Worm (Caenorhabditis elegans) whole organism, L1 larva: Measurements from ENCODE around the gene K09D9.14.
A peak's percentile ranks its signal among the peaks of the same experiment; 100 is the strongest.

Experiments
- C04F5.9 ChIP-seq: sonication (generic microtip); optimal IDR thresholded peaks from 2 replicates; lab custom pipeline; 2016; ENCODE audit warnings: missing genetic modification characterization, missing compliant biosample characterization
- C16A3.4 ChIP-seq: fragments of 150-350 bp; optimal IDR thresholded peaks from 2 replicates; lab custom pipeline; 2014; ENCODE audit warnings: missing biosample characterization, missing genetic modification characterization
- C34B4.2 ChIP-seq: sonication (generic microtip); optimal IDR thresholded peaks from 2 replicates; lab custom pipeline; 2017; ENCODE audit warnings: mild to moderate bottlenecking, missing genetic modification characterization, missing compliant biosample characterization
- Y116A8C.19 ChIP-seq: sonication (generic microtip); optimal IDR thresholded peaks from 2 replicates; lab custom pipeline; 2016; ENCODE audit warnings: missing compliant biosample characterization, missing genetic modification characterization, borderline replicate concordance
- aha-1 ChIP-seq: fragments of 150-350 bp; optimal IDR thresholded peaks from 2 replicates; lab custom pipeline; 2014; ENCODE audit warnings: missing biosample characterization, missing genetic modification characterization
- alr-1 ChIP-seq: fragments of 200-800 bp; sonication (Bioruptor generic); optimal IDR thresholded peaks from 2 replicates; lab custom pipeline; 2018; ENCODE audit warnings: borderline replicate concordance, mild to moderate bottlenecking, missing genetic modification characterization, missing compliant biosample characterization
- ama-1 ChIP-seq: fragments of 150-350 bp; optimal IDR thresholded peaks from 2 replicates; lab custom pipeline; 2014
- ceh-88 ChIP-seq: fragments of 200-800 bp; sonication (Bioruptor generic); IDR thresholded peaks from 2 replicates; pipeline ENCODE4 v1.3.6; 2022; ENCODE audit warnings: missing genetic modification characterization, missing compliant biosample characterization
- ceh-90 ChIP-seq: sonication (generic microtip); optimal IDR thresholded peaks from 2 replicates; lab custom pipeline; 2016; ENCODE audit warnings: missing genetic modification characterization, missing compliant biosample characterization
- ces-1 ChIP-seq: fragments of 150-350 bp; optimal IDR thresholded peaks from 2 replicates; lab custom pipeline; 2014; ENCODE audit warnings: missing biosample characterization, missing genetic modification reagents, missing genetic modification characterization
- dsc-1 ChIP-seq: sonication (generic microtip); optimal IDR thresholded peaks from 2 replicates; lab custom pipeline; 2016; ENCODE audit warnings: mild to moderate bottlenecking, missing genetic modification characterization, missing compliant biosample characterization
- efl-1 ChIP-seq, 4 experiments: fragments of 150-350 bp; optimal IDR thresholded peaks in 3 of 4; peaks in 1 of 4; 1 replicate in 1 of 4; 2 replicates in 3 of 4; lab custom pipeline; 2014; ENCODE audit warnings: missing biosample characterization in 2 of 4, missing genetic modification characterization in 2 of 4, missing genetic modification reagents in 2 of 4
- efl-3 ChIP-seq: fragments of 200-800 bp; sonication (Bioruptor generic); optimal IDR thresholded peaks from 2 replicates; lab custom pipeline; 2018; ENCODE audit warnings: mild to moderate bottlenecking, missing genetic modification characterization, missing compliant biosample characterization
- egl-13 ChIP-seq: sonication (generic microtip); optimal IDR thresholded peaks from 2 replicates; lab custom pipeline; 2016; ENCODE audit warnings: missing genotype, missing genetic modification reagents, missing genetic modification characterization, missing compliant biosample characterization
- elt-2 ChIP-seq: sonication (generic microtip); optimal IDR thresholded peaks from 2 replicates; lab custom pipeline; 2016; ENCODE audit warnings: missing genetic modification characterization, mild to moderate bottlenecking, inconsistent platforms, missing compliant biosample characterization, missing genetic modification reagents
- grh-1 ChIP-seq: fragments of 200-800 bp; sonication (Bioruptor generic); IDR thresholded peaks from 2 replicates; pipeline ENCODE4 v1.3.6; 2022; ENCODE audit warnings: missing genetic modification reagents, missing genetic modification characterization, missing compliant biosample characterization
- hlh-17 ChIP-seq: fragments of 200-800 bp; sonication (Bioruptor generic); optimal IDR thresholded peaks from 2 replicates; lab custom pipeline; 2018; ENCODE audit warnings: missing genetic modification characterization, mild to moderate bottlenecking, missing compliant biosample characterization, moderate library complexity, borderline replicate concordance
- irx-1 ChIP-seq: sonication (generic microtip); optimal IDR thresholded peaks from 2 replicates; lab custom pipeline; 2016; ENCODE audit warnings: missing genetic modification characterization, missing compliant biosample characterization
- isw-1 ChIP-seq: fragments of 200-800 bp; sonication (Bioruptor generic); IDR thresholded peaks from 2 replicates; pipeline ENCODE4 v1.3.6; 2022; ENCODE audit warnings: missing genetic modification characterization, missing compliant biosample characterization
- jun-1 ChIP-seq: fragments of 150-350 bp; optimal IDR thresholded peaks from 2 replicates; lab custom pipeline; 2014; ENCODE audit warnings: missing biosample characterization, missing genetic modification reagents, missing genetic modification characterization
- lin-14 ChIP-seq: fragments of 200-800 bp; sonication (Bioruptor generic); optimal IDR thresholded peaks from 2 replicates; lab custom pipeline; 2018; ENCODE audit warnings: mild to moderate bottlenecking, missing genetic modification characterization, moderate library complexity, missing compliant biosample characterization
- lin-15B ChIP-seq: fragments of 150-350 bp; sonication (generic microtip); optimal IDR thresholded peaks from 3 replicates; lab custom pipeline; 2014; ENCODE audit warnings: missing biosample characterization, missing genetic modification characterization
- lin-35 ChIP-seq, 2 experiments: fragments of 150-350 bp; optimal IDR thresholded peaks; 2 replicates each; lab custom pipeline; 2014; ENCODE audit warnings: missing biosample characterization in 2 of 2, missing genetic modification characterization in 2 of 2, missing genetic modification reagents in 2 of 2
- lir-3 ChIP-seq: sonication (generic microtip); optimal IDR thresholded peaks from 2 replicates; lab custom pipeline; 2016; ENCODE audit warnings: mild to moderate bottlenecking, missing genetic modification characterization, moderate library complexity, missing compliant biosample characterization; ENCODE audit not compliant: poor library complexity
- lsy-2 ChIP-seq, 2 experiments: fragments of 150-350 bp; optimal IDR thresholded peaks; 2 replicates each; lab custom pipeline; 2014; ENCODE audit warnings: missing biosample characterization in 2 of 2, missing genetic modification characterization in 2 of 2
- mdl-1 ChIP-seq, 2 experiments: fragments of 150-350 bp; optimal IDR thresholded peaks; 2 replicates each; lab custom pipeline; 2014 to 2017; ENCODE audit warnings: missing biosample characterization in 2 of 2, missing genetic modification characterization in 2 of 2, inconsistent platforms in 1 of 2
- mep-1 ChIP-seq: fragments of 150-350 bp; optimal IDR thresholded peaks from 2 replicates; lab custom pipeline; 2014; ENCODE audit warnings: missing biosample characterization, missing genetic modification characterization
- nhr-11 ChIP-seq: fragments of 150-350 bp; optimal IDR thresholded peaks from 2 replicates; lab custom pipeline; 2014; ENCODE audit warnings: missing biosample characterization, missing genetic modification characterization
- nhr-12 ChIP-seq: sonication (generic microtip); optimal IDR thresholded peaks from 2 replicates; lab custom pipeline; 2017; ENCODE audit warnings: missing biosample characterization, missing genetic modification characterization
- nhr-20 ChIP-seq: sonication (generic microtip); optimal IDR thresholded peaks from 2 replicates; lab custom pipeline; 2016; ENCODE audit warnings: mild to moderate bottlenecking, missing genetic modification characterization, missing compliant biosample characterization
- nhr-28 ChIP-seq: fragments of 150-350 bp; optimal IDR thresholded peaks from 2 replicates; lab custom pipeline; 2014; ENCODE audit warnings: missing biosample characterization, missing genetic modification characterization
- nhr-71 ChIP-seq: sonication (generic microtip); optimal IDR thresholded peaks from 2 replicates; lab custom pipeline; 2016; ENCODE audit warnings: mild to moderate bottlenecking, missing genetic modification characterization, moderate library complexity, missing compliant biosample characterization
- nhr-77 ChIP-seq: fragments of 150-350 bp; optimal IDR thresholded peaks from 2 replicates; lab custom pipeline; 2014; ENCODE audit warnings: missing biosample characterization, missing genetic modification characterization
- rnt-1 ChIP-seq: sonication (generic microtip); optimal IDR thresholded peaks from 2 replicates; lab custom pipeline; 2016; ENCODE audit warnings: mild to moderate bottlenecking, missing genetic modification characterization, moderate library complexity, missing compliant biosample characterization
- snpc-4 ChIP-seq: fragments of 150-350 bp; optimal IDR thresholded peaks from 2 replicates; lab custom pipeline; 2014; ENCODE audit warnings: missing biosample characterization, missing genetic modification characterization
- snu-23 ChIP-seq: sonication (generic microtip); optimal IDR thresholded peaks from 2 replicates; lab custom pipeline; 2016; ENCODE audit warnings: missing genetic modification characterization, missing compliant biosample characterization
- sox-4 ChIP-seq: sonication (generic microtip); optimal IDR thresholded peaks from 2 replicates; lab custom pipeline; 2016; ENCODE audit warnings: missing genetic modification characterization, missing compliant biosample characterization
- sptf-1 ChIP-seq: fragments of 150-350 bp; optimal IDR thresholded peaks from 2 replicates; lab custom pipeline; 2014; ENCODE audit warnings: missing biosample characterization, missing genetic modification characterization
- sup-37 ChIP-seq: fragments of 200-800 bp; sonication (Bioruptor generic); optimal IDR thresholded peaks from 2 replicates; lab custom pipeline; 2018; ENCODE audit warnings: mild to moderate bottlenecking, missing genetic modification characterization, missing compliant biosample characterization
- unc-130 ChIP-seq: fragments of 150-350 bp; optimal IDR thresholded peaks from 2 replicates; lab custom pipeline; 2017; ENCODE audit warnings: missing biosample characterization, missing genetic modification characterization, inconsistent platforms
- vab-15 ChIP-seq: sonication (generic microtip); optimal IDR thresholded peaks from 2 replicates; lab custom pipeline; 2017; ENCODE audit warnings: missing genotype, mild to moderate bottlenecking, missing genetic modification characterization, missing compliant biosample characterization
- xbp-1 ChIP-seq: sonication (generic microtip); optimal IDR thresholded peaks from 2 replicates; lab custom pipeline; 2016; ENCODE audit warnings: missing genetic modification characterization, missing compliant biosample characterization
- zag-1 ChIP-seq: fragments of 150-350 bp; optimal IDR thresholded peaks from 2 replicates; lab custom pipeline; 2014; ENCODE audit warnings: missing biosample characterization, missing genetic modification characterization
- zip-4 ChIP-seq: fragments of 200-800 bp; sonication (Bioruptor generic); optimal IDR thresholded peaks from 2 replicates; lab custom pipeline; 2018; ENCODE audit warnings: mild to moderate bottlenecking, missing genetic modification characterization, moderate library complexity, missing compliant biosample characterization

K09D9.14 gene

DNA sequence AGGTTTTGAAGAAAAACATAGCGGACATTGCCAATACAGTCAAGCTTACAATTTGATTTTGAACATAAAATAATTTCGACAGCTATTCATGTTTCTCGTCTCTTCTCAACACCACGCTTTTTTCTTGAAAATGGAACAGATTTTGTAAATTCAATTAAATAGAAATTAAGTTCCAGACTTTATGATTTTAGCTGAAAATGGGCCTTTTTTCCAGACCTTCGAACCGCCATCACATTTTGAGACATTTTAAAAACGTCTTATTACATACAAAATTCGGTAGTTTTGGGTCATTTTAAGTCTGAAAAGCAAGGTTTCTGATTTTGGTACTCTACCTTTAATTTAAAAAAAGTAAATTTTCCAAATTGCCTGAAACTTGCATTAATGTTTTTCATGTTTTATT lies 16.4 kb upstream of the K09D9.14 start, which contains the start of gene C49G7.12:
C49G7.12 (plus strand) TSS at position 301 of the 400 bp plus-strand sequence.
- TF ChIP-seq efl-3 (GFP tag; lab: Kevin White, UChicago): no peak
- no peak for TF ChIP-seq efl-1 (optimal IDR thresholded peaks at IDR 0.05; lab: Kevin White, UChicago)
- peak in 1 of 2 experiments; percentile 56 for TF ChIP-seq efl-1 (GFP tag; optimal IDR thresholded peaks at IDR 0.05 in 1 of 2; lab: Kevin White, UChicago)

ce11 chrV:4035811-4036210 lies 14.1 kb upstream of the K09D9.14 start, which contains the start of gene C49G7.13:
C49G7.13 (plus strand) TSS chrV:4036111.
- TF ChIP-seq lin-14 (GFP tag; lab: Kevin White, UChicago): no peak
- TF ChIP-seq zag-1 (tag; lab: Kevin White, UChicago): no peak
- TF ChIP-seq C34B4.2 (tag; lab: Kevin White, UChicago): no peak
- TF ChIP-seq lsy-2 (tag; optimal IDR thresholded peaks at IDR 0.05; lab: Kevin White, UChicago): no peak
- no peak for TF ChIP-seq nhr-28 (tag; lab: Kevin White, UChicago)
- TF ChIP-seq nhr-77 (tag; lab: Kevin White, UChicago): no peak
- no peak for TF ChIP-seq grh-1 (GFP tag; lab: Robert Waterston, UW)
- TF ChIP-seq jun-1: no peak
- no peak for TF ChIP-seq vab-15 (tag; lab: Kevin White, UChicago)
- no peak for TF ChIP-seq sptf-1
- no peak for TF ChIP-seq alr-1
- TF ChIP-seq C16A3.4 (tag; lab: Kevin White, UChicago): no peak
- TF ChIP-seq, all 84 proteins: peak for 0

ce11 chrV:4034303-4034702 lies 12.6 kb upstream of the K09D9.14 start, which contains the start of gene C49G7.7:
C49G7.7 (plus strand) TSS chrV:4034476.
- no peak for TF ChIP-seq aha-1 (tag; lab: Kevin White, UChicago)
- TF ChIP-seq isw-1 (GFP tag; lab: Robert Waterston, UW): no peak
- no peak for TF ChIP-seq hlh-17 (GFP tag; lab: Kevin White, UChicago)
- no peak for TF ChIP-seq ces-1 (GFP tag; lab: Kevin White, UChicago)
- TF ChIP-seq lin-35 (GFP tag; optimal IDR thresholded peaks at IDR 0.05; lab: Kevin White, UChicago): no peak
- TF ChIP-seq lsy-2 (tag; optimal IDR thresholded peaks at IDR 0.05; lab: Kevin White, UChicago): no peak
- TF ChIP-seq sup-37: no peak
- no peak for TF ChIP-seq lin-15B (tag; lab: Kevin White, UChicago)
- no peak for TF ChIP-seq efl-3 (GFP tag; lab: Kevin White, UChicago)
- TF ChIP-seq snpc-4 (tag; lab: Kevin White, UChicago): no peak

DNA sequence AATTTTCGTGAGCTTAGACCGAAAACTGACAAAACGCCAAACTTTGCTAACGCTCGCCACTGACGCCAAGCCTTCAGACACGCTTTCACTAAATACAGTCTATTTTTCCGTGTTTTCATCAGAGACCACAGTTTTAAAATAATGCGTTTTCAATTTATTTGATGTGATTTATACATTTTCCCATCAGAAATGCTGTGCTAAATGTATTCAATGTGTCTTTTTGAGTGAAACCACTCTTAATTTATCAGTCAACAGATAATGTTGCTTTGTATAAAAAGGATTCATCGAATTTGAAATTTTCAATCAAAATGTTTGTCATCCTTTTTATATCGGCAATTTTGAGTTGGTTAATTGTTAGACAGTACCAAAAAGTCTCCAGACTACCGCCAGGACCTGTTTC lies 9.6 kb upstream of the K09D9.14 start, which contains the start of gene cyp-35A4:
cyp-35A4 (plus strand) TSS at position 301 of the 400 bp plus-strand sequence.
- TF ChIP-seq Y116A8C.19 (no peak), snu-23 (GFP tag; lab: Kevin White, UChicago) (no peak), mep-1 (tag; lab: Kevin White, UChicago) (no peak), nhr-71 (tag; lab: Kevin White, UChicago) (no peak), jun-1 (no peak), mdl-1 (tag; optimal IDR thresholded peaks at IDR 0.05; lab: Kevin White, UChicago) (no peak), C04F5.9 (no peak), egl-13 (tag; lab: Kevin White, UChicago) (no peak)

DNA sequence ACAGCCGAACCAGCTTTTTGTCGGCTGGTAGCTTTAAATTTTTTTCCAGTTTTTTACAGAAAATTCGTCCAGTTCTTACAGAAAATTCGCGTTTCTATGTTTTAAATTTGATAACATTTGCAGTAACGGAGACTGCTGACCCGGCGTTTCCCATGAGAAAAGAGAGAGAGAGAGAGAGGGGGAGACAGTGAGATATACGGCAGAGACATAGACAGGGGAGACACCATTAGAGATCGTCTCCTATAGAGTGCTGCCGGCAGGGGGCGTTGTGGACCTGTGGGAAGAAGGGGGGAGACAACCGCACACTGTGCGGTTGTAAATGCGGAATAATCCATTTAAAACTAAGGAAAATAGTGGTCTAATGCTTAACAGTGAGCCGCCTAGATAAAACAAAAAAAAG lies 8.0 kb upstream of the K09D9.14 start:
- no peak for TF ChIP-seq ama-1 (lab: Kevin White, UChicago)
- no peak for TF ChIP-seq sup-37
- TF ChIP-seq aha-1 (tag; lab: Kevin White, UChicago): no peak
- no peak for TF ChIP-seq lir-3 (tag; lab: Kevin White, UChicago)
- TF ChIP-seq C34B4.2 (tag; lab: Kevin White, UChicago): no peak
- no peak for TF ChIP-seq egl-13 (tag; lab: Kevin White, UChicago)
- TF ChIP-seq elt-2 (tag; lab: Kevin White, UChicago): peak; percentile 12
- TF ChIP-seq lin-35 (GFP tag; optimal IDR thresholded peaks at IDR 0.05; lab: Kevin White, UChicago): peak in 1 of 2 experiments; percentile 11
- TF ChIP-seq unc-130 (tag; lab: Kevin White, UChicago): no peak
- no peak for TF ChIP-seq nhr-11 (tag; lab: Kevin White, UChicago)
- TF ChIP-seq ceh-90: no peak
- TF ChIP-seq zip-4 (GFP tag; lab: Kevin White, UChicago): no peak
- peak; percentile 27 for TF ChIP-seq rnt-1
- no peak for TF ChIP-seq nhr-12 (tag; lab: Kevin White, UChicago)
- no peak for TF ChIP-seq dsc-1
- TF ChIP-seq sox-4 (tag; lab: Kevin White, UChicago): no peak
- TF ChIP-seq nhr-20 (tag; lab: Kevin White, UChicago): peak; percentile 12
- TF ChIP-seq xbp-1: no peak
- no peak for TF ChIP-seq ceh-88 (GFP tag; lab: Robert Waterston, UW)
- TF ChIP-seq irx-1 (tag; lab: Kevin White, UChicago): no peak
- TF ChIP-seq efl-1 (optimal IDR thresholded peaks at IDR 0.05; lab: Kevin White, UChicago): peak; percentile 19 to 26
- peak in 1 of 2 experiments; percentile 93 for TF ChIP-seq efl-1 (GFP tag; optimal IDR thresholded peaks at IDR 0.05 in 1 of 2; lab: Kevin White, UChicago)
- no peak for TF ChIP-seq isw-1 (GFP tag; lab: Robert Waterston, UW)
